Fruit fly (Drosophila melanogaster): ENCODE data around the gene CG17996.

CG17996 gene

dm6 chr2L:16706882-16707775 lies 23.7 kb downstream of the CG17996 start:
- no peak for TF ChIP-seq CG17801 (GFP tag; optimal IDR thresholded peaks at IDR 0.05; ENCODE audit: partially characterized antibody)

- peak; percentile 59 for TF ChIP-seq CG17801 (GFP tag; optimal IDR thresholded peaks at IDR 0.05; ENCODE audit: partially characterized antibody)
Measured at dm6 chr2L:16703753-16704152, 27.1 kb downstream of the CG17996 start.

DNA sequence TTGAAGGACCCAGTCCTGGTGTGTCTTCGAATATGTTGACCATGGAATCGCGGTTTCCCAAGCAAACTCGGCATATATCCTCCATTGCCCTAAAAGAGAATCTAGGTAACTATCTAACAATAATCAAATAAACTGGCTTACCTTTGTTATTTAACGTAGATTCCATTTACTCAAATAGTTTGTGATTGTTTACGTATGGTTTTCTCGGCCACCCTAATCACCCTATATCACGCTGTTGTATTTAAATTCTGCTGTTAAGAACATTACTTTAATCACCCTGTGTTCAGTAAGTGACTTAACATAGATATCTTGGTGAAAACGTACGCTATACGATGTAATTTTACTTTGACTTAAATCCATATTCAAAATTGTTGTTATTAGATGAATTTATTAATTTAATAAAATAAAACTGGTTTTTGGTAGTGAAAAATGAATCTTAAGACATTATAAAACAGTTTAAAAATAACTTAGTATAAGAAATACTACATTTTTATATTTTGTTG lies 27.8 kb downstream of the CG17996 start:
- TF ChIP-seq CG17801 (GFP tag; optimal IDR thresholded peaks at IDR 0.05; ENCODE audit: partially characterized antibody) = no peak

- no peak for TF ChIP-seq CG17801 (GFP tag; optimal IDR thresholded peaks at IDR 0.05; ENCODE audit: partially characterized antibody)
Measured at dm6 chr2L:16690619-16690908, 40.3 kb downstream of the CG17996 start.

- no peak for TF ChIP-seq CG17801 (GFP tag; optimal IDR thresholded peaks at IDR 0.05; ENCODE audit: partially characterized antibody)
Measured at dm6 chr2L:16689800-16690618, 40.8 kb downstream of the CG17996 start.

dm6 chr2L:16687863-16688262 lies 43.0 kb downstream of the CG17996 start:
- no peak for TF ChIP-seq CG17801 (GFP tag; optimal IDR thresholded peaks at IDR 0.05; ENCODE audit: partially characterized antibody)

DNA sequence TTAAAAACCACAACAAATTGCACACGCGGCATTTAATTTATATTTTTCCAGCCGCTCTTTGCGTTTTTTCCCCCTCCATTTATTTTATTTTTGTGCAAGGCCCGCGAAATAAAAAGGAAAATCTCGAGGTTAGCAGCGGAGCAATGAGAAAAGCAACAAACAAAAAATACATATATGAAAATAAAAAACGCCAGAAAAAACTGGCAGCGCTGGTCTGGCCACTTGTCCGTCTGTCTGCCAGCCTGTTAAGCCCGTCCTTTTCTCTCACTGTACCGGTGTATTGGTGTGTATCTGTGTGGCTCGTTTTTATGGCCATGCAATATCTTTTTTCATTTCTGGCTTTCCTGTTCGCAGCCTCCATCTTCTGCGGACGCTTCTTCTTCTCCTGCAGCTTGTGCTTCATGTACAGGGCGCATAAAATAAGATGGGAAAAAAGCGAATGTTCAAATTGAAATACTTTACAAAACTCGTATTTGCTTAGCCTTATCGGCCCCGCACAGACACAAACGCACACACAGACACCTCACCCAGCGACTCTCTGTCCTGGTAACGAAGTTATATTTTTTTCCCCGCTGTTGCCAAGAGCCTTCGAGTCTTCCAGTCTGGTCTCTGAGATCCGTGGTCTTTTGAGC lies 44.3 kb downstream of the CG17996 start:
- TF ChIP-seq CG17801 (GFP tag; optimal IDR thresholded peaks at IDR 0.05; ENCODE audit: partially characterized antibody) = no peak

DNA sequence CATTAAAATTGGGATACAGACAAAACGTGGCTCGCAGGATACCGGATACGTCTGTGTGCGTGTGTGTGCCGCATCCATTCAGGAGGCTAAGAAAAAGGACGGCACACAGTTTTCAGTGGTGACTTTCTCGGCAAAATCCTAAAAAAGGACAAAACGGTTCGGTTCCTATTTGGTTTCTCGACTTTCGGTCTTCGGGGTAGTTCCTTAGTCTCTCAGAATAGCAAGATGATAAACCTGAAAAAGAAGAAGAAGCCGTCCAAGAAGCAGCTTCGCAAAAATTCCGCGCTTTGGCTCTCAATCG lies 45.3 kb downstream of the CG17996 start:
- no peak for TF ChIP-seq CG17801 (GFP tag; optimal IDR thresholded peaks at IDR 0.05; ENCODE audit: partially characterized antibody)

DNA sequence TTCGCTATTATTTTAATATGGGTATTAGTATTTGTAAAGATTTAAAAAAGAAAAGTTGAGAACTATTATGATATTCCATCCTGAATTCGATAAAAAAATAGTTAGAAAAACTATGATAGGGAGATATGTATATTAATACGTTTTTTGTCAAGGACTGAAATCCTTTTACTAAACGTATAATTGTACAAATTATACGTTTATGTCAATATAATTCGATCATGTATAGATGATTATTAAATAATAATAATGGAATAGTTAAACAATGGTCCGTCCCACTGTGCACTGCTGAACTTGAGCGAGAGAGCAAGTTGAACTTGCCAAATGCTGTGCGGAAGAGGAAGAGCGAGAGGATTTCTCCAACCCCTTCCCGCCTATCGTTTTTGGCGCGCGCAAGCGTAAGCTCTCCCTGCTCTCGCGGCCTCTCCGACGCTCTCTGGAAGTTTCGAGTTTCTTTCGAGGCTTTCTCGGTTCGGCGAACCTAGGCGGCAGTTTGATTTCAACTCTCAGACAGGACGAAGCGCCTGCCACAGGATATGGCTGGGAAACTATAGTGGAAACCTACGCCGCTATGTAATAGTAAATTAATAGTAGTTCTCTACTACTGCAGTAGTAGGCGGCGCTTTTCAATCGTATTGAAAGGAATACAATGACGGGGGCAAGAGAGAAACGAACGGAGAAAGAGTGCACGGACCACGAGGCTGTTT lies 45.8 kb downstream of the CG17996 start:
- TF ChIP-seq CG17801 (GFP tag; optimal IDR thresholded peaks at IDR 0.05; ENCODE audit: partially characterized antibody) = peak; percentile 47

DNA sequence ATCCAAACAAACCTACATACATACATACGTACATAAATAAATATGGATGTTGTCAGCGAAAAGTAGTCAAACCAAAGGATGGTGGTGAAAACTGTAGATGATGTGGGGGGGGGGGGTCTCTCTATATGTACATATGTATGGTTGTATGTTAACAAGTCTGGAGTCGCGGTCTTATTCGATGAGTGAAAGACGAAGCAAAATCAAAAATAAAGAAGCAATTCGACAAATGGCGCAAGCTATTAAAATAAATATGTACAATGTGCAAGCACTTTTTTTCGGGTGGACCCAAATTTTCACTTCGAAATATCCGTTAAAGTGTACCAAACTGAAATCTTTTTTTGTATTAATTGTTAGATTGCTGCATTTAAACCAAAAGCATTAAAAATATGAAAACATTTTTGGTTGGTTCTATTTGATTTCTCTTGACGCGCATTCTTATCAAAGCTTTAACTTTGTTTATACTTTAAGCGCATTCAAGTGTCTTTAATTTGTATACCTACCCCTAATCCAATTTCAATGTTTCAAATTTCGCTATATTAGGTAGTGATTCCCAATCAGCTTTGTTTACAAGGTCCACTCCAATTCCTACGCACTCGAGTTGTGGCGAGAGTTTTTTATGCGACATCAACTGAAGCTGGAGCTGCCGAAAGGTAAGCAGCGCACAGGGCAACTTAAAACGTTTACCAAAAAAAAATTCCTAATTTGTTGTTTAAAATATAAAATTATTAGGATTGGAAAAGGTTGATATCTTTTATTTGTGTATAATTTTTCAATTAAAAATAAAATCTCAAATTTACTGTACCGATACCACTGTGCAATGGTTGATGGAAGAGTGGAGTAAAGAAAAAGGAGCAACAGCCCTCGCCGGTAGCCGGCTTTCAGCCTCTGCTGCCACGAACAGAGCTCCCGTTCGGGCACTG lies 46.6 kb downstream of the CG17996 start, which contains the start of gene CG31807:
Gene CG31807, minus strand, starts transcription at position 51 of the 920 bp plus-strand sequence.
- peak; percentile 92 for TF ChIP-seq CG17801 (GFP tag; optimal IDR thresholded peaks at IDR 0.05; ENCODE audit: partially characterized antibody)

DNA sequence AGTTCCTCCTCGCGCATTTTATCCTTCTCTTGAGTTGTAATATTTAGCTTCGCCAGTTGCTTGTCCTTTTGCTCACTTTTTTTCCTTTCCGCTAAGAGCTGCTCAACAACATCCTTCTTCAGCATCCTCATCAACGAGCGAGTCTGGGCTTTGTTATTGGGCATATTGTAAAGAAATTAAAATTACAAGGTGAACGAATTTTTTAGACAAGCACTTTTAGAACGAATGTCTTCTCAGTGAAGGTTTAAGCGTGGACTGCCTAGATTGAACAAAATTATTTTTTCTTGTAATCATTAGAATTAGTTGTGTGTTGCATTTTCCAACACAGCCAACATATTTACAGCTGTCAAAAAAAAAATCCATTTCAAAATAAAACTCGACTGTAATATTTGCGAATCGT lies 48.6 kb downstream of the CG17996 start, which contains the start of gene CG33552:
Gene CG33552, plus strand, starts transcription at position 301 of the 400 bp plus-strand sequence.
- TF ChIP-seq CG17801 (GFP tag; optimal IDR thresholded peaks at IDR 0.05; ENCODE audit: partially characterized antibody) = no peak

Measured in ovary, adult (tissue).